Fruit fly (Drosophila melanogaster) whole organism, embryonic: ENCODE results near the gene Shmt.
A peak's percentile ranks its signal among the peaks of the same experiment; 100 is the strongest.

ENCODE experiments used
- B-H1 ChIP-seq: fragments of 200-800 bp; sonication (Bioruptor generic); IDR thresholded peaks from 3 replicates; pipeline ENCODE4 v1.3.6; 2022; ENCODE audit warnings: missing biosample characterization, missing genetic modification characterization
- B-H2 ChIP-seq: fragments of 200-800 bp; sonication (Bioruptor generic); optimal IDR thresholded peaks from 2 replicates; lab custom pipeline; 2018; ENCODE audit warnings: missing biosample characterization, mild to moderate bottlenecking, missing genetic modification characterization
- BEAF-32 ChIP-seq: fragments of 200-800 bp; sonication (Bioruptor generic); optimal IDR thresholded peaks from 3 replicates; lab custom pipeline; 2017; ENCODE audit warnings: missing biosample characterization, missing genetic modification characterization, mild to moderate bottlenecking, moderate library complexity, missing genetic modification reagents
- Bgb ChIP-seq: fragments of 200-800 bp; sonication (Bioruptor generic); IDR thresholded peaks from 2 replicates; pipeline ENCODE4 v1.3.6; 2022; ENCODE audit warnings: missing biosample characterization, missing genetic modification characterization; ENCODE audit not compliant: partially characterized antibody
- CG10654 ChIP-seq: fragments of 200-800 bp; sonication (Bioruptor generic); optimal IDR thresholded peaks from 2 replicates; lab custom pipeline; 2016; ENCODE audit warnings: missing biosample characterization, missing genetic modification characterization
- CG12942 ChIP-seq: fragments of 200-800 bp; sonication (Bioruptor generic); optimal IDR thresholded peaks from 3 replicates; lab custom pipeline; 2016; ENCODE audit warnings: missing biosample characterization, missing genetic modification characterization
- CG13287 ChIP-seq: fragments of 200-800 bp; sonication (Bioruptor generic); IDR thresholded peaks from 2 replicates; pipeline ENCODE4 v1.3.6; 2022; ENCODE audit warnings: missing biosample characterization, missing genetic modification characterization; ENCODE audit not compliant: partially characterized antibody
- CG14860 ChIP-seq: fragments of 200-800 bp; sonication (Bioruptor generic); IDR thresholded peaks from 3 replicates; pipeline ENCODE4 v1.3.6; 2022; ENCODE audit warnings: missing biosample characterization, missing genetic modification characterization; ENCODE audit not compliant: partially characterized antibody
- CG16813 ChIP-seq: fragments of 200-800 bp; sonication (Bioruptor generic); IDR thresholded peaks from 3 replicates; pipeline ENCODE4 v1.3.6; 2022; ENCODE audit warnings: missing biosample characterization, missing genetic modification characterization; ENCODE audit not compliant: partially characterized antibody
- CG17802 ChIP-seq: fragments of 200-800 bp; sonication (Bioruptor generic); optimal IDR thresholded peaks from 2 replicates; lab custom pipeline; 2018; ENCODE audit warnings: missing biosample characterization, mild to moderate bottlenecking, missing genetic modification characterization, moderate library complexity
- CG2129 ChIP-seq: fragments of 200-800 bp; sonication (Bioruptor generic); IDR thresholded peaks from 2 replicates; pipeline ENCODE4 v1.3.6; 2022; ENCODE audit warnings: missing biosample characterization, missing genetic modification characterization; ENCODE audit not compliant: partially characterized antibody
- CG34224 ChIP-seq: fragments of 200-800 bp; sonication (Bioruptor generic); IDR thresholded peaks from 3 replicates; pipeline ENCODE4 v1.3.6; 2022; ENCODE audit warnings: missing biosample characterization, missing genetic modification characterization; ENCODE audit not compliant: partially characterized antibody
- CG34376 ChIP-seq: fragments of 200-800 bp; sonication (Bioruptor generic); optimal IDR thresholded peaks from 2 replicates; lab custom pipeline; 2018; ENCODE audit warnings: missing biosample characterization, mild to moderate bottlenecking, missing genetic modification characterization
- CG43689 ChIP-seq: fragments of 200-800 bp; sonication (Bioruptor generic); IDR thresholded peaks from 2 replicates; pipeline ENCODE4 v1.3.6; 2022; ENCODE audit warnings: missing biosample characterization, missing genetic modification characterization
- CG4617 ChIP-seq: fragments of 200-800 bp; sonication (Bioruptor generic); optimal IDR thresholded peaks from 3 replicates; lab custom pipeline; 2016; ENCODE audit warnings: missing biosample characterization, missing genetic modification characterization, borderline replicate concordance
- CG6791 ChIP-seq: fragments of 200-800 bp; sonication (Bioruptor generic); IDR thresholded peaks from 3 replicates; pipeline ENCODE4 v1.3.6; 2022; ENCODE audit warnings: missing biosample characterization, missing genetic modification characterization; ENCODE audit not compliant: partially characterized antibody
- Camta ChIP-seq: fragments of 200-800 bp; sonication (Bioruptor generic); optimal IDR thresholded peaks from 2 replicates; lab custom pipeline; 2016; ENCODE audit warnings: missing biosample characterization, missing genetic modification characterization
- Dll ChIP-seq: fragments of 200-800 bp; sonication (Bioruptor generic); IDR thresholded peaks from 4 replicates; pipeline ENCODE4 v1.3.6; 2022; ENCODE audit warnings: missing biosample characterization, missing genetic modification characterization; ENCODE audit not compliant: partially characterized antibody
- Doc3 ChIP-seq: fragments of 200-800 bp; sonication (Bioruptor generic); IDR thresholded peaks from 3 replicates; pipeline ENCODE4 v1.3.6; 2022; ENCODE audit warnings: missing biosample characterization, missing genetic modification characterization; ENCODE audit not compliant: partially characterized antibody
- Dref ChIP-seq: fragments of 200-800 bp; sonication (Bioruptor generic); IDR thresholded peaks from 2 replicates; pipeline ENCODE4 v1.3.6; 2022; ENCODE audit warnings: missing biosample characterization, missing genetic modification characterization
- E2f2 ChIP-seq: fragments of 200-800 bp; sonication (Bioruptor generic); IDR thresholded peaks from 2 replicates; pipeline ENCODE4 v1.3.6; 2022; ENCODE audit warnings: missing biosample characterization, missing genetic modification characterization
- HLH4C ChIP-seq: fragments of 200-800 bp; sonication (Bioruptor generic); IDR thresholded peaks from 3 replicates; pipeline ENCODE4 v1.3.6; 2022; ENCODE audit warnings: missing biosample characterization, missing genetic modification characterization; ENCODE audit not compliant: partially characterized antibody
- Opbp ChIP-seq: fragments of 200-800 bp; sonication (Bioruptor generic); IDR thresholded peaks from 3 replicates; pipeline ENCODE4 v1.3.6; 2022; ENCODE audit warnings: missing biosample characterization, missing genetic modification characterization; ENCODE audit not compliant: partially characterized antibody
- TFAM ChIP-seq: fragments of 200-800 bp; sonication (Bioruptor generic); optimal IDR thresholded peaks from 2 replicates; lab custom pipeline; 2017; ENCODE audit warnings: missing biosample characterization, missing genetic modification characterization, inconsistent platforms
- amos ChIP-seq: fragments of 200-800 bp; sonication (Bioruptor generic); IDR thresholded peaks from 2 replicates; pipeline ENCODE4 v1.3.6; 2022; ENCODE audit warnings: missing biosample characterization, missing genetic modification characterization; ENCODE audit not compliant: partially characterized antibody
- ato ChIP-seq: fragments of 200-800 bp; sonication (Bioruptor generic); IDR thresholded peaks from 2 replicates; pipeline ENCODE4 v1.3.6; 2022; ENCODE audit warnings: missing biosample characterization, missing genetic modification characterization; ENCODE audit not compliant: partially characterized antibody
- bbx ChIP-seq: fragments of 200-800 bp; sonication (Bioruptor generic); IDR thresholded peaks from 2 replicates; pipeline ENCODE4 v1.3.6; 2022; ENCODE audit warnings: missing biosample characterization, missing genetic modification characterization; ENCODE audit not compliant: partially characterized antibody
- cato ChIP-seq: fragments of 200-800 bp; sonication (Bioruptor generic); optimal IDR thresholded peaks from 2 replicates; lab custom pipeline; 2016; ENCODE audit warnings: missing biosample characterization, missing genetic modification characterization, borderline replicate concordance
- chinmo ChIP-seq: fragments of 200-800 bp; sonication (Bioruptor generic); IDR thresholded peaks from 4 replicates; pipeline ENCODE4 v1.3.6; 2022; ENCODE audit warnings: missing biosample characterization, missing genetic modification characterization; ENCODE audit not compliant: partially characterized antibody
- cwo ChIP-seq: fragments of 200-800 bp; sonication (Bioruptor generic); optimal IDR thresholded peaks from 3 replicates; lab custom pipeline; 2017; ENCODE audit warnings: missing biosample characterization, missing genetic modification characterization, mild to moderate bottlenecking, moderate library complexity, missing genetic modification reagents
- fd64A ChIP-seq: fragments of 200-800 bp; sonication (Bioruptor generic); optimal IDR thresholded peaks from 3 replicates; lab custom pipeline; 2018; ENCODE audit warnings: missing biosample characterization, mild to moderate bottlenecking, missing genetic modification characterization
- hb ChIP-seq: fragments of 200-800 bp; sonication (Bioruptor generic); IDR thresholded peaks from 3 replicates; pipeline ENCODE4 v1.3.6; 2022; ENCODE audit warnings: missing biosample characterization, missing genetic modification characterization; ENCODE audit not compliant: partially characterized antibody
- hbn ChIP-seq: fragments of 200-800 bp; sonication (Bioruptor generic); IDR thresholded peaks from 2 replicates; pipeline ENCODE4 v1.3.6; 2022; ENCODE audit warnings: missing biosample characterization, missing genetic modification characterization; ENCODE audit not compliant: partially characterized antibody
- knrl ChIP-seq: fragments of 200-800 bp; sonication (Bioruptor generic); IDR thresholded peaks from 3 replicates; pipeline ENCODE4 v1.3.6; 2022; ENCODE audit warnings: missing biosample characterization, missing genetic modification characterization; ENCODE audit not compliant: partially characterized antibody
- lbe ChIP-seq: fragments of 200-800 bp; sonication (Bioruptor generic); optimal IDR thresholded peaks from 2 replicates; lab custom pipeline; 2016; ENCODE audit warnings: missing biosample characterization, mild to moderate bottlenecking, missing genetic modification characterization
- mirr ChIP-seq: fragments of 200-800 bp; sonication (Bioruptor generic); optimal IDR thresholded peaks from 3 replicates; lab custom pipeline; 2018; ENCODE audit warnings: missing biosample characterization, mild to moderate bottlenecking, missing genetic modification characterization
- pum ChIP-seq: fragments of 200-800 bp; sonication (Bioruptor generic); optimal IDR thresholded peaks from 2 replicates; lab custom pipeline; 2016; ENCODE audit warnings: missing biosample characterization, missing genetic modification characterization
- row ChIP-seq: fragments of 200-800 bp; sonication (Bioruptor generic); IDR thresholded peaks from 3 replicates; pipeline ENCODE4 v1.3.6; 2022; ENCODE audit warnings: missing biosample characterization, missing genetic modification characterization
- salm ChIP-seq: fragments of 200-800 bp; sonication (Bioruptor generic); optimal IDR thresholded peaks from 2 replicates; lab custom pipeline; 2018; ENCODE audit warnings: missing biosample characterization, mild to moderate bottlenecking, missing genetic modification characterization
- sna ChIP-seq: fragments of 200-800 bp; sonication (Bioruptor generic); IDR thresholded peaks from 2 replicates; pipeline ENCODE4 v1.3.6; 2022; ENCODE audit warnings: missing biosample characterization, missing genetic modification characterization; ENCODE audit not compliant: partially characterized antibody
- ssp ChIP-seq: fragments of 200-800 bp; sonication (Bioruptor generic); IDR thresholded peaks from 2 replicates; pipeline ENCODE4 v1.3.6; 2022; ENCODE audit warnings: missing biosample characterization, missing genetic modification characterization
- tap ChIP-seq: fragments of 200-800 bp; optimal IDR thresholded peaks from 3 replicates; lab custom pipeline; 2019; ENCODE audit warnings: missing biosample characterization, mild to moderate bottlenecking, missing genetic modification characterization, moderate library complexity
- unc-4 ChIP-seq: fragments of 200-800 bp; sonication (Bioruptor generic); IDR thresholded peaks from 2 replicates; pipeline ENCODE4 v1.3.6; 2022; ENCODE audit warnings: missing biosample characterization, missing genetic modification characterization; ENCODE audit not compliant: partially characterized antibody
- yki ChIP-seq: fragments of >200 bp; optimal IDR thresholded peaks from 3 replicates; lab custom pipeline; 2018

Shmt gene

DNA sequence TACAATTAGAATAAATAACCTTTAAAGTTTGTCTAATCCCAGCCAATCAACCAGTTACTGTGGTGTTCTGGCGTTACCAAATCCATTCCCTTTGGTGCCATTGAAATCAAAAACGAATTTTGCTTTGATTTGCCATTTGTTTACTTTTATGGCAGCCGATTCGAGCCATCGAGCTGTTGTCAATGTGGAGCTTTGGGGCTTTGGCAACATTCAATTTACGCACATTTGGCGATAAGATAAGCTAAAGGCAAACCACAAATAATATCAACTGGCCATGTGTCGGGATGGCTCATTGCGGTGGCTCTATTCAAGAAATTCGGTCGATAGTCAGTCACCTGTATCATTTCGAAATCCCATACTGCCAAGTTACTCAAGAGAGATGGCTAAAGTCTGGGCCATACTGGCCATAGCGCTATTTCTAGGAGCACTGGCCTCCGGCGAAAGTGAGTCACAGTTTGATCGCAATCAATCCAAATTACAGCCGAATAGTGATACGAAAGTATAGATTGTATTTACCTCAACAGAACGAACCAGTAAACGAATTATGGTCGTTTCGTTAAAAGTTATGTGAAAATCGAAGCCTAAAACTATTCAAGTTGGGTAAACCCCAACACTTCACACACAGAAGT lies 31.4 kb upstream of the Shmt start, which contains the start of gene CG6041 (continued):
- TF ChIP-seq mirr = peak; percentile 7
- TF ChIP-seq CG43689 (GFP tag; lab: Robert Waterston, UW) = no peak
- TF ChIP-seq cato (GFP tag; lab: Kevin White, UChicago) = no peak
- no peak for TF ChIP-seq pum (GFP tag; lab: Kevin White, UChicago)
- no peak for TF ChIP-seq salm (tag; lab: Kevin White, UChicago)
- TF ChIP-seq chinmo (GFP tag; lab: Robert Waterston, UW) = 0 out of 4 replicates have a peak, but pooled peaks have one; percentile 27
- TF ChIP-seq CG12942 (GFP tag; lab: Kevin White, UChicago) = no peak
- peak; percentile 15 for TF ChIP-seq B-H2
- no peak for TF ChIP-seq CG17802 (tag; lab: Kevin White, UChicago)
- TF ChIP-seq tap (tag; lab: Kevin White, UChicago) = no peak
- TF ChIP-seq lbe (GFP tag; lab: Kevin White, UChicago) = no peak
- TF ChIP-seq Camta (GFP tag; lab: Kevin White, UChicago) = no peak
- TF ChIP-seq yki = no peak
- no peak for TF ChIP-seq TFAM (GFP tag; lab: Kevin White, UChicago)
- no peak for TF ChIP-seq CG10654 (GFP tag; lab: Kevin White, UChicago)
- no peak for TF ChIP-seq cwo (GFP tag; lab: Kevin White, UChicago)
- TF ChIP-seq CG4617 (GFP tag; lab: Kevin White, UChicago) = no peak
- no peak for TF ChIP-seq fd64A (GFP tag; lab: Kevin White, UChicago)
- TF ChIP-seq B-H1 = no peak
- TF ChIP-seq CG34376 (GFP tag; lab: Kevin White, UChicago) = no peak

DNA sequence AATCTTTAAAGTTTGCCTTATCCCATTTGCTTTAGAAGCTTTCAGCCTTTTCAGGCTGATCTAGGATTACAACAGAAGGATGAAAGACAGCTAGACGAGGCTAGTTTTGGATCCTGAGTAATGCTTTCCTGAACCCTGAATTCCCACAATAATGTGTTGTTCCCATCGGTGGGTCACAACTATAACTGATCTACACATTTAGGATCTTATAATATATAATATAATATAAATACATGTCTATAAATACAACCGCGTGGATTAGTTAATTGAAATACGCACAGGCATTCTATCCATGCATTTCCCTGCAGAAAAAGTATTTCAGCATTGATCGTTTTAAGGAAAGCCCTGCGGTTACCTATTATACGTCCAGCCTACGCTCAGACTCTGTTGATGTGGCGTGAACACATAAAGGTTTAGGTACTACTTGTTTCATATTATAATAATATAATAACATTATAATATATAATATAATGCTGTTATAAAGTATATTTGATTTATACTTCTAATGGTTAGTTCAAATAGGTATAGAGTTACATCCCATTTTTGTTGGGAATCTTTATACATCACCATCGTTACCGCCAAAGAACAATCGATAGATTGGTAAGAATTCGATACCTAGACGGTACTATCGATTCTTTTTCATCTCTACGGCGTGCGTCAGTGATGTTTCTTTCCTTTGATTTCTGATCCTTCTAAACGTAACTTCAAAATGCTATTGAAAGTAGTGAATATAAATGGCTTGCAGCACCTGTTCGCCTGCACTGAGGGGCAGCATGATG lies 28.6 kb upstream of the Shmt start, which contains the start of gene CG32756:
Gene CG32756 (plus strand): TSS at position 631 of the 779 bp plus-strand sequence.
- TF ChIP-seq CG13287 (GFP tag; lab: Robert Waterston, UW) (peak; percentile 77), BEAF-32 (GFP tag; lab: Kevin White, UChicago) (peak; percentile 38), CG6791 (GFP tag; lab: Robert Waterston, UW) (peak; percentile 77), CG34224 (GFP tag; lab: Robert Waterston, UW) (peak; percentile 63), CG14860 (GFP tag; lab: Robert Waterston, UW) (peak; percentile 60; the same call in 2 of the 3 replicates), sna (GFP tag; lab: Robert Waterston, UW) (peak; percentile 52; the same call in 1 of the 2 replicates), Dll (GFP tag; lab: Robert Waterston, UW) (peak; percentile 76), ato (peak; percentile 56), ssp (peak; percentile 87), CG2129 (GFP tag; lab: Robert Waterston, UW) (peak; percentile 31; the same call in 1 of the 2 replicates), bbx (GFP tag; lab: Robert Waterston, UW) (peak; percentile 70), E2f2 (GFP tag; lab: Robert Waterston, UW) (peak; percentile 66), hb (GFP tag; lab: Robert Waterston, UW) (peak; percentile 58; the same call in 1 of the 3 replicates), Bgb (peak; percentile 69), unc-4 (GFP tag; lab: Robert Waterston, UW) (peak; percentile 65; the same call in 1 of the 2 replicates), Doc3 (GFP tag; lab: Robert Waterston, UW) (peak; percentile 50; the same call in 1 of the 3 replicates), hbn (peak; percentile 56), amos (GFP tag; lab: Robert Waterston, UW) (peak; percentile 72), knrl (GFP tag; lab: Robert Waterston, UW) (peak; percentile 64; the same call in 2 of the 3 replicates), row (GFP tag; lab: Robert Waterston, UW) (0 out of 3 replicates have a peak, but pooled peaks have one; percentile 37), HLH4C (GFP tag; lab: Robert Waterston, UW) (peak; percentile 68), Dref (peak; percentile 70), Opbp (GFP tag; lab: Robert Waterston, UW) (peak; percentile 71; the same call in 2 of the 3 replicates), CG16813 (peak; percentile 71)
